Worm (Caenorhabditis elegans): ENCODE measurements around the gene swt-6.

swt-6 gene

ce11 chrV:13909400-13909799 lies 44.8 kb upstream of the swt-6 start, which contains the start of gene C06B3.7 (continued):
- TF ChIP-seq unc-62 (GFP tag; optimal IDR thresholded peaks at IDR 0.05 in 1 of 2) (peak in 1 of 2 experiments; percentile 98), unc-62 (tag; optimal IDR thresholded peaks at IDR 0.05) (no peak), hlh-30 (tag; optimal IDR thresholded peaks at IDR 0.05; ENCODE audit: insufficient read depth) (peak; percentile 99), hif-1 (tag; optimal IDR thresholded peaks at IDR 0.05) (peak in 1 of 2 experiments; percentile 71), nhr-102 (tag; optimal IDR thresholded peaks at IDR 0.05) (peak; percentile 57), mes-2 (tag; optimal IDR thresholded peaks at IDR 0.05; ENCODE audit: poor library complexity, severe bottlenecking) (no peak), nhr-10 (tag; optimal IDR thresholded peaks at IDR 0.05) (peak; percentile 78), pha-4 (GFP tag; IDR thresholded peaks at IDR 0.05) (peak; percentile 30; the same call in 1 of the 2 replicates), pha-4 (tag; optimal IDR thresholded peaks at IDR 0.05) (peak; percentile 41)

- TF ChIP-seq nhr-41 (GFP tag; IDR thresholded peaks at IDR 0.05) = no peak
- TF ChIP-seq daf-19 (GFP tag; conservative IDR thresholded peaks at IDR 0.05) = no peak
- no peak for TF ChIP-seq set-16 (GFP tag; IDR thresholded peaks at IDR 0.05)
- TF ChIP-seq ctbp-1 (GFP tag; IDR thresholded peaks at IDR 0.05) = no peak
- no peak for TF ChIP-seq rbr-2 (tag; optimal IDR thresholded peaks at IDR 0.05)
- no peak for TF ChIP-seq duxl-1 (tag; optimal IDR thresholded peaks at IDR 0.05; ENCODE audit: poor library complexity)
- no peak for TF ChIP-seq ceh-28 (tag; optimal IDR thresholded peaks at IDR 0.05)
- TF ChIP-seq dpl-1 (GFP tag; optimal IDR thresholded peaks at IDR 0.05) = no peak
- no peak for TF ChIP-seq vab-7 (GFP tag; IDR thresholded peaks at IDR 0.05)
- no peak for TF ChIP-seq mdt-29 (GFP tag; IDR thresholded peaks at IDR 0.05)
- no peak for TF ChIP-seq lin-1 (GFP tag; IDR thresholded peaks at IDR 0.05)
- no peak for TF ChIP-seq mes-2 (tag; optimal IDR thresholded peaks at IDR 0.05; ENCODE audit: poor library complexity, severe bottlenecking)
- no peak for TF ChIP-seq zag-1 (tag; optimal IDR thresholded peaks at IDR 0.05)
- TF ChIP-seq dve-1 (tag; optimal IDR thresholded peaks at IDR 0.05; ENCODE audit: insufficient read depth) = no peak
- no peak for TF ChIP-seq hmg-1.1 (GFP tag; IDR thresholded peaks at IDR 0.05)
- TF ChIP-seq lim-7 (GFP tag; IDR thresholded peaks at IDR 0.05) = no peak
- no peak for TF ChIP-seq F10B5.3 (tag; optimal IDR thresholded peaks at IDR 0.05)
- TF ChIP-seq lin-38 (GFP tag; IDR thresholded peaks at IDR 0.05) = no peak
- no peak for TF ChIP-seq aha-1 (tag)
- no peak for TF ChIP-seq fos-1 (tag; optimal IDR thresholded peaks at IDR 0.05)
Observed at ce11 chrV:13915390-13915789, 38.8 kb upstream of the swt-6 start, which contains the start of gene gcy-32. TSS of gene gcy-32 (minus strand) at chrV:13915490.

ce11 chrV:13916196-13916595 lies 38.0 kb upstream of the swt-6 start, which contains the start of gene str-252:
TSS of gene str-252 (plus strand) at chrV:13916496.
- TF ChIP-seq lir-3 (tag; optimal IDR thresholded peaks at IDR 0.05) (no peak), spr-3 (GFP tag; optimal IDR thresholded peaks at IDR 0.05) (no peak), nhr-111 (GFP tag; optimal IDR thresholded peaks at IDR 0.05) (no peak), duxl-1 (tag; optimal IDR thresholded peaks at IDR 0.05; ENCODE audit: poor library complexity) (no peak), dve-1 (tag; optimal IDR thresholded peaks at IDR 0.05; ENCODE audit: insufficient read depth) (no peak), set-16 (GFP tag; IDR thresholded peaks at IDR 0.05) (no peak), mes-2 (tag; optimal IDR thresholded peaks at IDR 0.05; ENCODE audit: poor library complexity, severe bottlenecking) (no peak), T26A8.4 (GFP tag; IDR thresholded peaks at IDR 0.05) (no peak), lin-1 (GFP tag; IDR thresholded peaks at IDR 0.05) (no peak), Y48G9A.11 (GFP tag; IDR thresholded peaks at IDR 0.05) (no peak), nhr-11 (tag; optimal IDR thresholded peaks at IDR 0.05) (no peak), D1046.2 (GFP tag; IDR thresholded peaks at IDR 0.05) (no peak), vab-7 (GFP tag; IDR thresholded peaks at IDR 0.05) (no peak), dpl-1 (GFP tag; optimal IDR thresholded peaks at IDR 0.05) (no peak), gei-8 (GFP tag; optimal IDR thresholded peaks at IDR 0.05) (no peak)

- TF ChIP-seq ceh-20 (GFP tag; IDR thresholded peaks at IDR 0.05) = no peak
- TF ChIP-seq nhr-10 (tag; optimal IDR thresholded peaks at IDR 0.05) = no peak
- no peak for TF ChIP-seq duxl-1 (tag; optimal IDR thresholded peaks at IDR 0.05; ENCODE audit: poor library complexity)
- TF ChIP-seq mdl-1 (tag; optimal IDR thresholded peaks at IDR 0.05) = no peak
- no peak for TF ChIP-seq T26A8.4 (GFP tag; IDR thresholded peaks at IDR 0.05)
- TF ChIP-seq nhr-102 (tag; optimal IDR thresholded peaks at IDR 0.05) = no peak
- TF ChIP-seq unc-62 (GFP tag; optimal IDR thresholded peaks at IDR 0.05 in 1 of 2) = no peak
- TF ChIP-seq unc-62 (tag; optimal IDR thresholded peaks at IDR 0.05) = no peak
- TF ChIP-seq cey-2 (tag; optimal IDR thresholded peaks at IDR 0.05; ENCODE audit: borderline replicate concordance, insufficient read depth) = no peak
- TF ChIP-seq madf-9 (GFP tag; conservative IDR thresholded peaks at IDR 0.05) = no peak
- no peak for TF ChIP-seq dmd-6 (GFP tag; IDR thresholded peaks at IDR 0.05)
Observed at ce11 chrV:13918341-13918740, 35.8 kb upstream of the swt-6 start, which contains the start of gene str-250. TSS of gene str-250 (plus strand) at chrV:13918641.
